Worm (Caenorhabditis elegans): Measurements from ENCODE around the gene acbp-4.

ce11 chrIII:7273718-7274117 lies 35.2 kb downstream of the acbp-4 start:
- no peak for TF ChIP-seq ztf-23 (GFP tag; IDR thresholded peaks at IDR 0.05)
- TF ChIP-seq tab-1 (GFP tag; IDR thresholded peaks at IDR 0.05): no peak
- no peak for TF ChIP-seq T22C8.4 (GFP tag; IDR thresholded peaks at IDR 0.05)
- TF ChIP-seq cog-1 (tag; optimal IDR thresholded peaks at IDR 0.05): no peak
- no peak for TF ChIP-seq med-1 (GFP tag; optimal IDR thresholded peaks at IDR 0.05; ENCODE audit: insufficient read depth)
- no peak for TF ChIP-seq flt-1 (GFP tag; IDR thresholded peaks at IDR 0.05)

Data from whole organism, midembryonic.